Worm (Caenorhabditis elegans) whole organism, mixed stage, embryonic: Measurements from ENCODE around the gene C55A6.4.
A peak's percentile ranks its signal among the peaks of the same experiment; 100 is the strongest.

Experiments used
- M03D4.4 ChIP-seq: sonication (generic microtip); optimal IDR thresholded peaks from 2 replicates; lab custom pipeline; 2017; ENCODE audit warnings: mild to moderate bottlenecking, missing genetic modification characterization, missing compliant biosample characterization
- bed-3 ChIP-seq: fragments of 200-800 bp; sonication (Bioruptor generic); optimal IDR thresholded peaks from 3 replicates; lab custom pipeline; 2018; ENCODE audit warnings: mild to moderate bottlenecking, missing genetic modification characterization, moderate library complexity, missing compliant biosample characterization
- blmp-1 ChIP-seq: fragments of 150-350 bp; optimal IDR thresholded peaks from 2 replicates; lab custom pipeline; 2014; ENCODE audit warnings: missing biosample characterization, missing genetic modification characterization
- ceh-39 ChIP-seq: fragments of 150-350 bp; optimal IDR thresholded peaks from 2 replicates; lab custom pipeline; 2014; ENCODE audit warnings: missing biosample characterization, missing genetic modification characterization
- ceh-43 ChIP-seq: fragments of 200-800 bp; sonication (Bioruptor generic); optimal IDR thresholded peaks from 2 replicates; lab custom pipeline; 2018; ENCODE audit warnings: mild to moderate bottlenecking, missing genetic modification characterization, moderate library complexity, missing compliant biosample characterization
- ceh-83 ChIP-seq: fragments of 200-800 bp; sonication (Bioruptor generic); optimal IDR thresholded peaks from 2 replicates; lab custom pipeline; 2018; ENCODE audit warnings: mild to moderate bottlenecking, missing genetic modification characterization, missing compliant biosample characterization
- ces-1 ChIP-seq: fragments of 150-350 bp; optimal IDR thresholded peaks from 2 replicates; lab custom pipeline; 2014; ENCODE audit warnings: missing biosample characterization, missing genetic modification reagents, missing genetic modification characterization
- cnd-1 ChIP-seq: fragments of 200-800 bp; sonication (Bioruptor generic); optimal IDR thresholded peaks from 2 replicates; lab custom pipeline; 2018; ENCODE audit warnings: mild to moderate bottlenecking, missing genetic modification characterization, missing compliant biosample characterization
- drap-1 ChIP-seq: fragments of 200-800 bp; sonication (Bioruptor generic); optimal IDR thresholded peaks from 3 replicates; lab custom pipeline; 2018; ENCODE audit warnings: mild to moderate bottlenecking, missing genetic modification characterization, missing compliant biosample characterization
- elt-1 ChIP-seq: sonication (generic microtip); optimal IDR thresholded peaks from 2 replicates; lab custom pipeline; 2017; ENCODE audit warnings: missing genetic modification characterization, mild to moderate bottlenecking, missing compliant biosample characterization, antibody characterized with exemption, moderate library complexity, borderline replicate concordance; ENCODE audit not compliant: insufficient read depth
- elt-3 ChIP-seq: fragments of 150-350 bp; optimal IDR thresholded peaks from 2 replicates; lab custom pipeline; 2014; ENCODE audit warnings: missing biosample characterization, missing genetic modification characterization
- flh-1 ChIP-seq: fragments of 200-800 bp; sonication (Bioruptor generic); optimal IDR thresholded peaks from 2 replicates; lab custom pipeline; 2018; ENCODE audit warnings: mild to moderate bottlenecking, missing genetic modification characterization, moderate library complexity, missing compliant biosample characterization
- ham-2 ChIP-seq: fragments of 200-800 bp; sonication (Bioruptor generic); optimal IDR thresholded peaks from 2 replicates; lab custom pipeline; 2018; ENCODE audit warnings: mild to moderate bottlenecking, missing genetic modification characterization, missing compliant biosample characterization
- hlh-1 ChIP-seq: fragments of 150-350 bp; optimal IDR thresholded peaks from 2 replicates; lab custom pipeline; 2014; ENCODE audit warnings: missing biosample characterization, missing genetic modification reagents, missing genetic modification characterization
- lin-13 ChIP-seq: fragments of 150-350 bp; optimal IDR thresholded peaks from 2 replicates; lab custom pipeline; 2014; ENCODE audit warnings: missing biosample characterization, missing genetic modification characterization
- lin-32 ChIP-seq: fragments of 200-800 bp; sonication (Bioruptor generic); optimal IDR thresholded peaks from 2 replicates; lab custom pipeline; 2018; ENCODE audit warnings: mild to moderate bottlenecking, missing genetic modification characterization, missing compliant biosample characterization
- lsy-2 ChIP-seq: fragments of 150-350 bp; optimal IDR thresholded peaks from 2 replicates; lab custom pipeline; 2014; ENCODE audit warnings: missing biosample characterization, missing genetic modification characterization
- mab-5 ChIP-seq: fragments of 150-350 bp; optimal IDR thresholded peaks from 2 replicates; lab custom pipeline; 2014; ENCODE audit warnings: missing biosample characterization, missing genetic modification characterization
- mep-1 ChIP-seq: fragments of 150-350 bp; optimal IDR thresholded peaks from 2 replicates; lab custom pipeline; 2017; ENCODE audit warnings: missing biosample characterization, missing genetic modification reagents, missing genetic modification characterization, inconsistent platforms
- mls-2 ChIP-seq: sonication (generic microtip); optimal IDR thresholded peaks from 2 replicates; lab custom pipeline; 2016; ENCODE audit warnings: mild to moderate bottlenecking, missing genetic modification characterization, moderate library complexity, missing compliant biosample characterization
- nhr-12 ChIP-seq: fragments of 150-350 bp; optimal IDR thresholded peaks from 2 replicates; lab custom pipeline; 2014; ENCODE audit warnings: missing biosample characterization, missing genetic modification characterization
- nhr-2 ChIP-seq: fragments of 150-350 bp; optimal IDR thresholded peaks from 2 replicates; lab custom pipeline; 2014; ENCODE audit warnings: missing biosample characterization, missing genetic modification characterization
- nhr-237 ChIP-seq: fragments of 150-350 bp; optimal IDR thresholded peaks from 2 replicates; lab custom pipeline; 2014; ENCODE audit warnings: missing biosample characterization, missing genetic modification characterization
- nhr-28 ChIP-seq: fragments of 150-350 bp; optimal IDR thresholded peaks from 2 replicates; lab custom pipeline; 2014; ENCODE audit warnings: missing biosample characterization, missing genetic modification characterization
- nhr-76 ChIP-seq: sonication (generic microtip); optimal IDR thresholded peaks from 2 replicates; lab custom pipeline; 2017; ENCODE audit warnings: missing biosample characterization, missing genetic modification characterization
- pha-4 ChIP-seq: fragments of 150-350 bp; optimal IDR thresholded peaks from 2 replicates; lab custom pipeline; 2018; ENCODE audit warnings: missing biosample characterization, missing genetic modification reagents, missing genetic modification characterization
- sem-2 ChIP-seq: fragments of 200-800 bp; sonication (Bioruptor generic); optimal IDR thresholded peaks from 2 replicates; lab custom pipeline; 2018; ENCODE audit warnings: mild to moderate bottlenecking, missing genetic modification characterization, missing compliant biosample characterization
- snpc-4 ChIP-seq: fragments of 150-350 bp; optimal IDR thresholded peaks from 2 replicates; lab custom pipeline; 2014; ENCODE audit warnings: missing biosample characterization, missing genetic modification characterization
- sptf-1 ChIP-seq: sonication (generic microtip); optimal IDR thresholded peaks from 2 replicates; lab custom pipeline; 2017; ENCODE audit warnings: mild to moderate bottlenecking, missing genetic modification characterization, moderate library complexity, missing compliant biosample characterization
- tbx-8 ChIP-seq: fragments of 200-800 bp; sonication (Bioruptor generic); optimal IDR thresholded peaks from 2 replicates; lab custom pipeline; 2018; ENCODE audit warnings: mild to moderate bottlenecking, missing genetic modification characterization, moderate library complexity, missing compliant biosample characterization
- unc-120 ChIP-seq: sonication (generic microtip); optimal IDR thresholded peaks from 2 replicates; lab custom pipeline; 2017; ENCODE audit warnings: missing genetic modification characterization, missing compliant biosample characterization; ENCODE audit not compliant: poor library complexity, severe bottlenecking
- unc-39 ChIP-seq: fragments of 150-350 bp; optimal IDR thresholded peaks from 2 replicates; lab custom pipeline; 2014; ENCODE audit warnings: missing biosample characterization, missing genetic modification characterization
- unc-62 ChIP-seq: fragments of 150-350 bp; optimal IDR thresholded peaks from 2 replicates; lab custom pipeline; 2014; ENCODE audit warnings: missing biosample characterization, missing genetic modification reagents, missing genetic modification characterization
- zip-8 ChIP-seq: fragments of 150-350 bp; optimal IDR thresholded peaks from 2 replicates; lab custom pipeline; 2014; ENCODE audit warnings: missing biosample characterization, missing genetic modification characterization
- ztf-11 ChIP-seq: fragments of 150-350 bp; optimal IDR thresholded peaks from 2 replicates; lab custom pipeline; 2014; ENCODE audit warnings: missing biosample characterization, missing genetic modification characterization

C55A6.4 gene

DNA sequence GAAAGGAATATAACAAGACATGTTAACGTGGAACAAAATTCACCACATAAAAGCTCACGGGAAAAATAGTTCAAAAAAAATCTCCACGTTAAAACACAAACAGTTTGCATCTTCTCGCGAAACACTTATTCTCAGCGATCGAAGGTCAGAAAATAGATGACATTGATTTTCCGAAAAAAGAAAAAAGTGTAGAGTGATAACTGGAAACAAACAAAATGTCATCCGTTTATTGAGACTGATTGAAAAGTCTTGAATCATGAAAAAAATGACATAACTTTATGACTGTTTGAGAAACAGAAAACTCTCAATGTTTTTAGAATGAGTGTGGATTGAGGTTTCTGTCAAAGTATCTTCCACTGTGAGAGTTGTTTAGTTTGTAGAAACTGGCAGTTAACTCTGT lies at the start of gene C55A6.4:
C55A6.4 (minus strand) TSS at position 101 of the 400 bp plus-strand sequence.
- TF ChIP-seq sem-2 (GFP tag; lab: Kevin White, UChicago): no peak
- TF ChIP-seq lin-13 (tag; lab: Kevin White, UChicago): no peak
- TF ChIP-seq drap-1 (GFP tag; lab: Kevin White, UChicago): no peak
- no peak for TF ChIP-seq ham-2
- no peak for TF ChIP-seq nhr-12
- TF ChIP-seq unc-39 (tag; lab: Kevin White, UChicago): no peak
- no peak for TF ChIP-seq pha-4 (tag; lab: Kevin White, UChicago)
- TF ChIP-seq bed-3 (GFP tag; lab: Kevin White, UChicago): no peak
- no peak for TF ChIP-seq mls-2 (tag; lab: Kevin White, UChicago)
- TF ChIP-seq elt-3: no peak
- TF ChIP-seq ceh-39 (tag; lab: Kevin White, UChicago): no peak
- no peak for TF ChIP-seq M03D4.4 (tag; lab: Kevin White, UChicago)

DNA sequence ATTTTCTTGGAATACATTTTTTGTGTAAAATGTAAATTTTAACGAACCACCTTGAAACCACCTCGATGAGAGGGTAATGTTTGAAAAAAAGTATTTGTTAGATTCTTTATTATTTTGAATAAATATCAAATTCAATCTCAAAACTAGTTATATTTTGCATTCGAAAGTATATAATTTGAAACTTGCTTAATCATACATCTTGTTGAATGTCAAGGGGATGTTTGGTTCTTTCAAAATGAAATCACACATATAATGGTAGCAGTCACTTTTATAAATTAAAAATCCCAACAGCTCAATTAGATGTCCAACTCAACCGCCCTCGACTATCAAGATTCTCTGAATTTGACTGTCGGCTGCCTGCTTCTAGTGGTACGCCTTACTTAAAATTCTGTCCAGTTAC lies 46.9 kb upstream of the C55A6.4 start, which contains the start of gene srx-87:
srx-87 (plus strand) TSS at position 301 of the 400 bp plus-strand sequence.
- no peak for TF ChIP-seq unc-39 (tag; lab: Kevin White, UChicago)
- no peak for TF ChIP-seq sptf-1

DNA sequence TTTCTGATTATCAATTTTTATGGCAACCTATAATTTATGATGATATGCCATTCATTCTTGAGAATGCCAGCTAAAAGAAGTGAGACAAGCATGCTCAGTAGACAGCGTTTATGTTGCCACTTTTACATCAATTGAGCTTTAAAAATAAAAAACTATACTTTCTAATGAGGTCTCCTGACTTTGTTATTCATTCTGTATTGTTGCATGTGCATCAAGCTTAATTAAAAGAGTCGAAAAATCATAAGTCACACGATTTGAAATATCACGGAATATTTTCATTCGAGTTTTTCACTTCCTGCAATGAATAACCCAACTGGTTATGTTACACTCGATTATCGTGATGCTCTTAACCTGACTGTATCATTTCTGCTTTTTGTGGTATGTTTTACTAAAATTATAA lies 45.0 kb upstream of the C55A6.4 start, which contains the start of gene srx-86:
srx-86 (plus strand) TSS at position 301 of the 400 bp plus-strand sequence.
- no peak for TF ChIP-seq mep-1 (tag; lab: Kevin White, UChicago)
- no peak for TF ChIP-seq unc-120 (tag; lab: Kevin White, UChicago)
- TF ChIP-seq flh-1 (GFP tag; lab: Kevin White, UChicago): no peak
- TF ChIP-seq sem-2 (GFP tag; lab: Kevin White, UChicago): no peak

- TF ChIP-seq elt-3 (no peak), lsy-2 (tag; lab: Kevin White, UChicago) (peak; percentile 76), mls-2 (tag; lab: Kevin White, UChicago) (no peak)
These were observed 36.6 kb upstream of the C55A6.4 start, which contains the start of gene duo-1 for ce11 chrV:11554260-11554659. TSS of gene duo-1 (plus strand) at chrV:11554630.

DNA sequence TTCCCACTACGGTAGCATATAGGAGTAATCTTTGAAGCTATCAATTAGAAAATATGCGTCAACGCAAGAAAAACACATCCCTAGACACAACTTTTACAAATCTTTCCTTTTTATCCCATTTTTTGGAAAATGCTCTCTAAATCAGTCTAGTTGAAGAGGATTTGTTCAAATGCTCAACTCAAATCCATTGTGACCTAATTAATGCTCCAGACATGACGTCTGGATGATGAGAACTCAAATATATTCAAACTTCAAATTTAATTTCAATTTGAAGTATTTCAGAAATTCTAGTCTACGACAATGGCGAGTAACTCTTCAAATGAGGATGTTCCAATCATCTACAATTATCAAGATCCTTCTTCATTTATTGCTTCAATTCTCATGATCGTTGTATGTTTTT lies 34.7 kb upstream of the C55A6.4 start, which contains the start of gene srx-85:
srx-85 (plus strand) TSS at position 301 of the 400 bp plus-strand sequence.
- TF ChIP-seq nhr-2 (tag; lab: Kevin White, UChicago): no peak
- no peak for TF ChIP-seq mab-5 (tag; lab: Kevin White, UChicago)
- no peak for TF ChIP-seq ham-2
- TF ChIP-seq nhr-76 (tag; lab: Kevin White, UChicago): no peak
- TF ChIP-seq zip-8 (tag; lab: Kevin White, UChicago): no peak
- no peak for TF ChIP-seq nhr-12
- no peak for TF ChIP-seq nhr-28 (tag; lab: Kevin White, UChicago)
- no peak for TF ChIP-seq elt-3
- TF ChIP-seq pha-4 (tag; lab: Kevin White, UChicago): no peak
- TF ChIP-seq unc-62 (GFP tag; lab: Kevin White, UChicago): no peak
- TF ChIP-seq sptf-1: no peak
- no peak for TF ChIP-seq lin-32 (GFP tag; lab: Kevin White, UChicago)
- TF ChIP-seq ces-1 (GFP tag; lab: Kevin White, UChicago): no peak
- TF ChIP-seq, all 35 proteins: peak for 0

- peak; percentile 40 for TF ChIP-seq unc-62 (GFP tag; lab: Kevin White, UChicago)
- peak; percentile 30 for TF ChIP-seq unc-120 (tag; lab: Kevin White, UChicago)
- no peak for TF ChIP-seq sem-2 (GFP tag; lab: Kevin White, UChicago)
- no peak for TF ChIP-seq nhr-28 (tag; lab: Kevin White, UChicago)
- no peak for TF ChIP-seq sptf-1
- no peak for TF ChIP-seq ztf-11 (tag; lab: Kevin White, UChicago)
- no peak for TF ChIP-seq tbx-8 (GFP tag; lab: Kevin White, UChicago)
- TF ChIP-seq ceh-83: no peak
- peak; percentile 49 for TF ChIP-seq hlh-1 (tag; lab: Kevin White, UChicago)
- TF ChIP-seq nhr-2 (tag; lab: Kevin White, UChicago): no peak
- TF ChIP-seq nhr-237 (tag; lab: Kevin White, UChicago): no peak
- no peak for TF ChIP-seq bed-3 (GFP tag; lab: Kevin White, UChicago)
- no peak for TF ChIP-seq nhr-76 (tag; lab: Kevin White, UChicago)
- no peak for TF ChIP-seq mab-5 (tag; lab: Kevin White, UChicago)
- TF ChIP-seq cnd-1: peak; percentile 84
- TF ChIP-seq ceh-39 (tag; lab: Kevin White, UChicago): no peak
- no peak for TF ChIP-seq drap-1 (GFP tag; lab: Kevin White, UChicago)
- no peak for TF ChIP-seq elt-1 (tag; lab: Kevin White, UChicago)
- no peak for TF ChIP-seq mep-1 (tag; lab: Kevin White, UChicago)
- no peak for TF ChIP-seq M03D4.4 (tag; lab: Kevin White, UChicago)
- TF ChIP-seq unc-39 (tag; lab: Kevin White, UChicago): no peak
- no peak for TF ChIP-seq blmp-1 (tag; lab: Kevin White, UChicago)
- no peak for TF ChIP-seq lin-13 (tag; lab: Kevin White, UChicago)
- TF ChIP-seq ham-2: no peak
- TF ChIP-seq flh-1 (GFP tag; lab: Kevin White, UChicago): no peak
- no peak for TF ChIP-seq snpc-4 (tag; lab: Kevin White, UChicago)
- TF ChIP-seq ces-1 (GFP tag; lab: Kevin White, UChicago): peak; percentile 30
- peak; percentile 11 for TF ChIP-seq lin-32 (GFP tag; lab: Kevin White, UChicago)
- TF ChIP-seq pha-4 (tag; lab: Kevin White, UChicago): peak; percentile 50
- no peak for TF ChIP-seq nhr-12
- TF ChIP-seq elt-3: no peak
- TF ChIP-seq lsy-2 (tag; lab: Kevin White, UChicago): peak; percentile 13
- no peak for TF ChIP-seq ceh-43
These were observed 31.3 kb upstream of the C55A6.4 start, which contains the start of the genes F38B7.17 and F38B7.3 for ce11 chrV:11548914-11549406. TSS of gene F38B7.17 (minus strand) at chrV:11548964. TSS of gene F38B7.3 (plus strand) at chrV:11549107.
